Worm (Caenorhabditis elegans) whole organism, late embryonic: ENCODE data around the gene mdt-20.

ENCODE experiments used
- ahr-1 ChIP-seq: sonication (generic microtip); optimal IDR thresholded peaks from 2 replicates; lab custom pipeline; 2016; ENCODE audit warnings: missing genetic modification characterization, missing compliant biosample characterization
- ceh-31 ChIP-seq: sonication (generic microtip); optimal IDR thresholded peaks from 2 replicates; lab custom pipeline; 2016; ENCODE audit warnings: missing genetic modification characterization, missing compliant biosample characterization
- elt-2 ChIP-seq: sonication (generic microtip); optimal IDR thresholded peaks from 2 replicates; lab custom pipeline; 2016; ENCODE audit warnings: missing genetic modification reagents, missing genetic modification characterization, missing compliant biosample characterization
- fkh-10 ChIP-seq: fragments of 150-350 bp; optimal IDR thresholded peaks from 2 replicates; lab custom pipeline; 2014; ENCODE audit warnings: missing biosample characterization, missing genetic modification reagents, missing genetic modification characterization
- lim-6 ChIP-seq: sonication (generic microtip); optimal IDR thresholded peaks from 2 replicates; lab custom pipeline; 2016; ENCODE audit warnings: missing genetic modification characterization, missing compliant biosample characterization
- madf-2 ChIP-seq: sonication (generic microtip); optimal IDR thresholded peaks from 2 replicates; lab custom pipeline; 2017; ENCODE audit warnings: missing genetic modification characterization, missing compliant biosample characterization
- nfya-1 ChIP-seq: sonication (generic microtip); optimal IDR thresholded peaks from 2 replicates; lab custom pipeline; 2017; ENCODE audit warnings: missing genetic modification characterization, mild to moderate bottlenecking, missing compliant biosample characterization, antibody characterized with exemption, moderate library complexity
- tbx-7 ChIP-seq: sonication (generic microtip); optimal IDR thresholded peaks from 2 replicates; lab custom pipeline; 2016; ENCODE audit warnings: missing genotype, missing genetic modification characterization, missing compliant biosample characterization

ce11 chrIV:1228675-1229130 lies 41.1 kb downstream of the mdt-20 start, which contains the start of gene W09G12.7:
- TF ChIP-seq ahr-1 = no peak
- no peak for TF ChIP-seq nfya-1
- no peak for TF ChIP-seq madf-2 (tag; lab: Kevin White, UChicago)
- no peak for TF ChIP-seq tbx-7 (tag; lab: Kevin White, UChicago)
- TF ChIP-seq fkh-10 (GFP tag; lab: Kevin White, UChicago) = no peak
- no peak for TF ChIP-seq ceh-31 (tag; lab: Kevin White, UChicago)
- no peak for TF ChIP-seq lim-6 (tag; lab: Kevin White, UChicago)
- TF ChIP-seq elt-2 (tag; lab: Kevin White, UChicago) = no peak
